Fruit fly (Drosophila melanogaster): ENCODE results near the gene Cbs.
A peak's percentile ranks its signal among the peaks of the same experiment; 100 is the strongest.

Cbs gene

dm6 chrX:21056732-21057131, 11.8 kb downstream of the Cbs start:
- TF ChIP-seq Dfd (GFP tag; optimal IDR thresholded peaks at IDR 0.05) (no peak), dl (GFP tag; optimal IDR thresholded peaks at IDR 0.05; ENCODE audit: insufficient read depth in 1 of 2, partially characterized antibody in 2 of 2) (no peak), Hnf4 (GFP tag; optimal IDR thresholded peaks at IDR 0.05) (no peak), usp (GFP tag; optimal IDR thresholded peaks at IDR 0.05) (no peak), brk (GFP tag; optimal IDR thresholded peaks at IDR 0.05) (no peak), CG9705 (GFP tag; optimal IDR thresholded peaks at IDR 0.05) (no peak)

dm6 chrX:21058437-21058836, 13.5 kb downstream of the Cbs start:
- TF ChIP-seq CrebA (GFP tag; optimal IDR thresholded peaks at IDR 0.05; ENCODE audit: borderline replicate concordance) (no peak), Abd-B (GFP tag; optimal IDR thresholded peaks at IDR 0.05) (no peak), woc (GFP tag; optimal IDR thresholded peaks at IDR 0.05) (no peak), HLH106 (tag; optimal IDR thresholded peaks at IDR 0.05) (no peak), Dif (GFP tag; optimal IDR thresholded peaks at IDR 0.05; ENCODE audit: partially characterized antibody) (no peak), fru (GFP tag; optimal IDR thresholded peaks at IDR 0.05) (no peak), dl (GFP tag; optimal IDR thresholded peaks at IDR 0.05; ENCODE audit: insufficient read depth in 1 of 2, partially characterized antibody in 2 of 2) (no peak), Dfd (GFP tag; optimal IDR thresholded peaks at IDR 0.05) (no peak), brk (GFP tag; optimal IDR thresholded peaks at IDR 0.05) (no peak), OdsH (GFP tag; optimal IDR thresholded peaks at IDR 0.05) (no peak), N (GFP tag; optimal IDR thresholded peaks at IDR 0.05) (no peak), Vsx2 (GFP tag; optimal IDR thresholded peaks at IDR 0.05; ENCODE audit: partially characterized antibody) (no peak), h (GFP tag; optimal IDR thresholded peaks at IDR 0.05) (no peak), rgr (GFP tag; optimal IDR thresholded peaks at IDR 0.05) (no peak), lola (GFP tag; optimal IDR thresholded peaks at IDR 0.05) (no peak), Hnf4 (GFP tag; optimal IDR thresholded peaks at IDR 0.05) (no peak), br (GFP tag; optimal IDR thresholded peaks at IDR 0.05) (no peak)

DNA sequence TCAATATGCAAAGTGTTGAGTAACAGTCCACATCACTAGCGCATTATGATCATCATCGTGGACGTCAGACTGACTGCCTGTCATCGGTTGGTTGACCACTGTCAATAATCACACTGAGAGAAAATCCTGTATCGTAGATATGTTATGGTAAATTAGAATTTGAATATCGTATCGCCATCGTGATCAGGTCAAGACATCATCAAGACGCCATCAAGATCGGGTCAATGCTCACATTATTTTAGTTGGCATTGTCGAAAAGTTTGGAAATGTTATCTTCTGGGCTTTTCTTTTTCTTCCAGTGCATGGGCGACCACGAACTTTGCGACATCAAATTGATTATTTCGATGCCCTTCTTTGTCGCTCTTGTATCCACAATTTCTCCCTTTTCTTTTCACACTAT, 14.1 kb downstream of the Cbs start:
- TF ChIP-seq Dfd (GFP tag; optimal IDR thresholded peaks at IDR 0.05) = no peak
- peak; percentile 36 for TF ChIP-seq Rel (GFP tag; optimal IDR thresholded peaks at IDR 0.05)
- no peak for TF ChIP-seq Rel (tag; optimal IDR thresholded peaks at IDR 0.05)
- TF ChIP-seq Mio (GFP tag; optimal IDR thresholded peaks at IDR 0.05) = no peak
- TF ChIP-seq sage (GFP tag; optimal IDR thresholded peaks at IDR 0.05) = no peak
- no peak for TF ChIP-seq CG9705 (GFP tag; optimal IDR thresholded peaks at IDR 0.05)
- TF ChIP-seq tai (GFP tag; optimal IDR thresholded peaks at IDR 0.05) = peak; percentile 22
- no peak for TF ChIP-seq CrebA (GFP tag; optimal IDR thresholded peaks at IDR 0.05; ENCODE audit: borderline replicate concordance)
- peak; percentile 67 for TF ChIP-seq rgr (GFP tag; optimal IDR thresholded peaks at IDR 0.05)
- peak; percentile 77 for TF ChIP-seq Sp1 (GFP tag; optimal IDR thresholded peaks at IDR 0.05)
- peak; percentile 7 for TF ChIP-seq brk (GFP tag; optimal IDR thresholded peaks at IDR 0.05)
- peak; percentile 43 for TF ChIP-seq CG32264 (GFP tag; optimal IDR thresholded peaks at IDR 0.05)
- no peak for TF ChIP-seq usp (GFP tag; optimal IDR thresholded peaks at IDR 0.05)
- peak; percentile 70 for TF ChIP-seq fru (GFP tag; optimal IDR thresholded peaks at IDR 0.05)
- peak; percentile 64 for TF ChIP-seq psq (GFP tag; optimal IDR thresholded peaks at IDR 0.05)
- peak; percentile 29 for TF ChIP-seq woc (GFP tag; optimal IDR thresholded peaks at IDR 0.05)
- peak; percentile 82 for TF ChIP-seq br (GFP tag; optimal IDR thresholded peaks at IDR 0.05)
- TF ChIP-seq GATAd (GFP tag; optimal IDR thresholded peaks at IDR 0.05) = no peak
- peak; percentile 15 to 64 for TF ChIP-seq foxo (GFP tag; optimal IDR thresholded peaks at IDR 0.05)
- TF ChIP-seq dmrt93B (GFP tag; optimal IDR thresholded peaks at IDR 0.05) = peak; percentile 32
- no peak for TF ChIP-seq pan (optimal IDR thresholded peaks at IDR 0.05)
- TF ChIP-seq HLH106 (tag; optimal IDR thresholded peaks at IDR 0.05) = peak; percentile 36
- TF ChIP-seq dsf (GFP tag; optimal IDR thresholded peaks at IDR 0.05; ENCODE audit: borderline replicate concordance) = no peak
- no peak for TF ChIP-seq Abd-B (GFP tag; optimal IDR thresholded peaks at IDR 0.05)
- peak; percentile 64 for TF ChIP-seq h (GFP tag; optimal IDR thresholded peaks at IDR 0.05)
- TF ChIP-seq N (GFP tag; optimal IDR thresholded peaks at IDR 0.05) = no peak
- TF ChIP-seq dl (GFP tag; optimal IDR thresholded peaks at IDR 0.05; ENCODE audit: insufficient read depth in 1 of 2, partially characterized antibody in 2 of 2) = no peak
- TF ChIP-seq Hr78 (GFP tag; optimal IDR thresholded peaks at IDR 0.05) = no peak
- no peak for TF ChIP-seq Myc (optimal IDR thresholded peaks at IDR 0.05)
- peak; percentile 66 for TF ChIP-seq OdsH (GFP tag; optimal IDR thresholded peaks at IDR 0.05)
- no peak for TF ChIP-seq Dif (GFP tag; optimal IDR thresholded peaks at IDR 0.05; ENCODE audit: partially characterized antibody)
- TF ChIP-seq jim (GFP tag; optimal IDR thresholded peaks at IDR 0.05) = no peak
- no peak for TF ChIP-seq lola (GFP tag; optimal IDR thresholded peaks at IDR 0.05)
- no peak for TF ChIP-seq Hr83 (GFP tag; optimal IDR thresholded peaks at IDR 0.05; ENCODE audit: poor library complexity, severe bottlenecking)
- TF ChIP-seq ey (GFP tag; optimal IDR thresholded peaks at IDR 0.05) = peak; percentile 74
- peak; percentile 74 for TF ChIP-seq Hnf4 (GFP tag; optimal IDR thresholded peaks at IDR 0.05)
- peak; percentile 91 for TF ChIP-seq sv (GFP tag; optimal IDR thresholded peaks at IDR 0.05)
- no peak for TF ChIP-seq Vsx2 (GFP tag; optimal IDR thresholded peaks at IDR 0.05; ENCODE audit: partially characterized antibody)
- peak; percentile 32 for TF ChIP-seq Jra (GFP tag; optimal IDR thresholded peaks at IDR 0.05)

Data from whole organism, wandering third instar larva.